Worm (Caenorhabditis elegans) whole organism, young adult: ENCODE results near the gene lin-37.

ENCODE experiments used
- B0261.1 ChIP-seq: sonication (generic microtip); optimal IDR thresholded peaks from 2 replicates; lab custom pipeline; 2016; ENCODE audit warnings: mild to moderate bottlenecking, missing genetic modification characterization, moderate library complexity, missing compliant biosample characterization
- C06A6.2 ChIP-seq: fragments of 200-800 bp; sonication (Bioruptor generic); conservative IDR thresholded peaks from 2 replicates; pipeline ENCODE4 v1.3.6; 2022; ENCODE audit warnings: missing genetic modification characterization, missing compliant biosample characterization
- F10E7.11 ChIP-seq: sonication (generic microtip); optimal IDR thresholded peaks from 2 replicates; lab custom pipeline; 2017; ENCODE audit warnings: mild to moderate bottlenecking, missing genetic modification characterization, moderate library complexity, missing compliant biosample characterization
- F22D6.2 ChIP-seq: sonication (generic microtip); optimal IDR thresholded peaks from 2 replicates; lab custom pipeline; 2016; ENCODE audit warnings: mild to moderate bottlenecking, missing genetic modification characterization, missing compliant biosample characterization
- F37B4.10 ChIP-seq: fragments of 200-800 bp; sonication (Bioruptor generic); IDR thresholded peaks from 2 replicates; pipeline ENCODE4 v1.3.6; 2022; ENCODE audit warnings: missing genetic modification characterization, missing compliant biosample characterization
- F49E8.2 ChIP-seq: sonication (generic microtip); optimal IDR thresholded peaks from 3 replicates; lab custom pipeline; 2017; ENCODE audit warnings: missing genetic modification characterization, mild to moderate bottlenecking, missing compliant biosample characterization, antibody characterized with exemption, moderate library complexity; ENCODE audit not compliant: insufficient read depth
- Y56A3A.18 ChIP-seq: fragments of 200-800 bp; sonication (Bioruptor generic); IDR thresholded peaks from 2 replicates; pipeline ENCODE4 v1.3.6; 2022; ENCODE audit warnings: missing genetic modification reagents, missing genetic modification characterization, missing compliant biosample characterization
- ZK185.1 ChIP-seq: sonication (generic microtip); optimal IDR thresholded peaks from 2 replicates; lab custom pipeline; 2016; ENCODE audit warnings: mild to moderate bottlenecking, missing genetic modification characterization, missing compliant biosample characterization; ENCODE audit not compliant: poor library complexity, severe bottlenecking
- akir-1 ChIP-seq: fragments of 200-800 bp; sonication (Bioruptor generic); optimal IDR thresholded peaks from 2 replicates; lab custom pipeline; 2018; ENCODE audit warnings: mild to moderate bottlenecking, missing genetic modification characterization, moderate library complexity, missing compliant biosample characterization
- aptf-2 ChIP-seq: fragments of 200-800 bp; sonication (Bioruptor generic); conservative IDR thresholded peaks from 2 replicates; pipeline ENCODE4 v1.3.6; 2022; ENCODE audit warnings: missing genetic modification reagents, missing genetic modification characterization, missing compliant biosample characterization
- aptf-3 ChIP-seq: fragments of 200-800 bp; sonication (Bioruptor generic); IDR thresholded peaks from 2 replicates; pipeline ENCODE4 v1.3.6; 2022; ENCODE audit warnings: missing genetic modification characterization, missing compliant biosample characterization
- atf-7 ChIP-seq: sonication (generic microtip); optimal IDR thresholded peaks from 2 replicates; lab custom pipeline; 2017; ENCODE audit warnings: mild to moderate bottlenecking, missing genetic modification characterization, missing compliant biosample characterization
- attf-5 ChIP-seq: fragments of 200-800 bp; sonication (Bioruptor generic); optimal IDR thresholded peaks from 2 replicates; lab custom pipeline; 2018; ENCODE audit warnings: mild to moderate bottlenecking, missing genetic modification characterization, missing compliant biosample characterization
- ceh-100 ChIP-seq: fragments of 200-800 bp; sonication (Bioruptor generic); IDR thresholded peaks from 2 replicates; pipeline ENCODE4 v1.3.6; 2022; ENCODE audit warnings: missing genetic modification reagents, missing genetic modification characterization, missing compliant biosample characterization
- ceh-27 ChIP-seq: fragments of 200-800 bp; sonication (Bioruptor generic); optimal IDR thresholded peaks from 2 replicates; lab custom pipeline; 2018; ENCODE audit warnings: mild to moderate bottlenecking, missing genetic modification characterization, moderate library complexity, missing compliant biosample characterization
- ceh-40 ChIP-seq: fragments of 200-800 bp; sonication (Bioruptor generic); IDR thresholded peaks from 2 replicates; pipeline ENCODE4 v1.3.6; 2022; ENCODE audit warnings: missing genetic modification characterization, missing compliant biosample characterization
- ceh-79 ChIP-seq: sonication (generic microtip); optimal IDR thresholded peaks from 2 replicates; lab custom pipeline; 2017; ENCODE audit warnings: mild to moderate bottlenecking, missing genetic modification characterization, missing compliant biosample characterization
- ceh-91 ChIP-seq: fragments of 200-800 bp; sonication (Bioruptor generic); IDR thresholded peaks from 2 replicates; pipeline ENCODE4 v1.3.6; 2022; ENCODE audit warnings: missing genetic modification reagents, missing genetic modification characterization, missing compliant biosample characterization
- dpl-1 ChIP-seq: fragments of 150-350 bp; optimal IDR thresholded peaks from 2 replicates; lab custom pipeline; 2014; ENCODE audit warnings: missing biosample characterization, missing genetic modification reagents, missing genetic modification characterization
- egl-18 ChIP-seq: fragments of 200-800 bp; sonication (Bioruptor generic); IDR thresholded peaks from 2 replicates; pipeline ENCODE4 v1.3.6; 2022; ENCODE audit warnings: missing genetic modification reagents, missing genetic modification characterization, missing compliant biosample characterization
- egl-44 ChIP-seq: fragments of 200-800 bp; sonication (Bioruptor generic); IDR thresholded peaks from 2 replicates; pipeline ENCODE4 v1.3.6; 2022; ENCODE audit warnings: missing genetic modification reagents, missing genetic modification characterization, missing compliant biosample characterization
- him-1 ChIP-seq: sonication (generic microtip); optimal IDR thresholded peaks from 2 replicates; lab custom pipeline; 2016; ENCODE audit warnings: missing genotype, missing genetic modification reagents, missing genetic modification characterization, missing compliant biosample characterization
- hlh-12 ChIP-seq: sonication (generic microtip); optimal IDR thresholded peaks from 2 replicates; lab custom pipeline; 2016; ENCODE audit warnings: missing genetic modification characterization, missing compliant biosample characterization
- hlh-26 ChIP-seq: fragments of 200-800 bp; sonication (Bioruptor generic); conservative IDR thresholded peaks from 2 replicates; pipeline ENCODE4 v1.3.6; 2022; ENCODE audit warnings: missing genetic modification reagents, missing genetic modification characterization, missing compliant biosample characterization
- hmg-1.2 ChIP-seq: fragments of 200-800 bp; sonication (Bioruptor generic); IDR thresholded peaks from 2 replicates; pipeline ENCODE4 v1.3.6; 2022; ENCODE audit warnings: missing genetic modification reagents, missing genetic modification characterization, missing compliant biosample characterization
- let-526 ChIP-seq: fragments of 200-800 bp; sonication (Bioruptor generic); IDR thresholded peaks from 2 replicates; pipeline ENCODE4 v1.3.6; 2022; ENCODE audit warnings: missing genetic modification reagents, missing genetic modification characterization, missing compliant biosample characterization
- lin-54 ChIP-seq: fragments of 200-800 bp; sonication (Bioruptor generic); optimal IDR thresholded peaks from 2 replicates; lab custom pipeline; 2018; ENCODE audit warnings: mild to moderate bottlenecking, missing genetic modification characterization, missing compliant biosample characterization
- lir-1 ChIP-seq: fragments of 200-800 bp; sonication (Bioruptor generic); conservative IDR thresholded peaks from 2 replicates; pipeline ENCODE4 v1.3.6; 2022; ENCODE audit warnings: missing genetic modification reagents, missing genetic modification characterization, missing compliant biosample characterization
- lsl-1 ChIP-seq: fragments of 200-800 bp; sonication (Bioruptor generic); optimal IDR thresholded peaks from 2 replicates; lab custom pipeline; 2018; ENCODE audit warnings: mild to moderate bottlenecking, missing genetic modification characterization, moderate library complexity, missing compliant biosample characterization
- madf-3 ChIP-seq: fragments of 200-800 bp; sonication (Bioruptor generic); IDR thresholded peaks from 2 replicates; pipeline ENCODE4 v1.3.6; 2022; ENCODE audit warnings: missing genetic modification reagents, missing genetic modification characterization, missing compliant biosample characterization
- madf-6 ChIP-seq: fragments of 200-800 bp; sonication (Bioruptor generic); IDR thresholded peaks from 2 replicates; pipeline ENCODE4 v1.3.6; 2022; ENCODE audit warnings: missing genetic modification reagents, missing genetic modification characterization, missing compliant biosample characterization
- mel-28 ChIP-seq: sonication (generic microtip); optimal IDR thresholded peaks from 2 replicates; lab custom pipeline; 2016; ENCODE audit warnings: borderline replicate concordance, mild to moderate bottlenecking, missing genetic modification characterization, missing compliant biosample characterization
- nfya-2 ChIP-seq: fragments of 200-800 bp; sonication (Bioruptor generic); IDR thresholded peaks from 2 replicates; pipeline ENCODE4 v1.3.6; 2022; ENCODE audit warnings: missing genetic modification reagents, missing genetic modification characterization, missing compliant biosample characterization
- nhr-120 ChIP-seq: fragments of 200-800 bp; sonication (Bioruptor generic); IDR thresholded peaks from 2 replicates; pipeline ENCODE4 v1.3.6; 2022; ENCODE audit warnings: missing genetic modification characterization, missing compliant biosample characterization
- nhr-179 ChIP-seq: sonication (generic microtip); optimal IDR thresholded peaks from 2 replicates; lab custom pipeline; 2016; ENCODE audit warnings: mild to moderate bottlenecking, missing genetic modification characterization, missing compliant biosample characterization
- pbrm-1 ChIP-seq: fragments of 200-800 bp; sonication (Bioruptor generic); IDR thresholded peaks from 2 replicates; pipeline ENCODE4 v1.3.6; 2022; ENCODE audit warnings: missing genetic modification reagents, missing genetic modification characterization, missing compliant biosample characterization
- rcor-1 ChIP-seq: fragments of 200-800 bp; sonication (Bioruptor generic); IDR thresholded peaks from 2 replicates; pipeline ENCODE4 v1.3.6; 2022; ENCODE audit warnings: missing genetic modification reagents, missing genetic modification characterization, missing compliant biosample characterization
- rec-8 ChIP-seq, 2 experiments: sonication (generic microtip); optimal IDR thresholded peaks; 2 replicates each; lab custom pipeline; 2016; ENCODE audit warnings: mild to moderate bottlenecking in 2 of 2, missing genetic modification characterization in 2 of 2, missing genetic modification reagents in 2 of 2, missing genotype in 2 of 2, missing biosample characterization in 1 of 2, missing compliant biosample characterization in 1 of 2, moderate library complexity in 1 of 2
- repo-1 ChIP-seq: sonication (generic microtip); optimal IDR thresholded peaks from 2 replicates; lab custom pipeline; 2017; ENCODE audit warnings: mild to moderate bottlenecking, missing genetic modification characterization, missing compliant biosample characterization
- rpc-1 ChIP-seq, 2 experiments: fragments of 150-350 bp in 1 of 2; sonication (generic microtip) in 1 of 2; optimal IDR thresholded peaks; 2 replicates each; lab custom pipeline; 2014 to 2018; ENCODE audit warnings: missing biosample characterization in 1 of 2, missing genetic modification characterization in 1 of 2, missing genetic modification reagents in 1 of 2, missing genotype in 1 of 2
- sdz-38 ChIP-seq: sonication (generic microtip); optimal IDR thresholded peaks from 2 replicates; lab custom pipeline; 2016; ENCODE audit warnings: missing genotype, missing genetic modification characterization, missing compliant biosample characterization
- sea-2 ChIP-seq: fragments of 200-800 bp; sonication (Bioruptor generic); IDR thresholded peaks from 2 replicates; pipeline ENCODE4 v1.3.6; 2022; ENCODE audit warnings: missing genetic modification characterization, missing compliant biosample characterization
- snpc-1.1 ChIP-seq: sonication (generic microtip); optimal IDR thresholded peaks from 2 replicates; lab custom pipeline; 2017; ENCODE audit warnings: missing genetic modification characterization, mild to moderate bottlenecking, missing compliant biosample characterization, antibody characterized with exemption, moderate library complexity, missing genotype, missing genetic modification reagents; ENCODE audit not compliant: insufficient read depth
- snpc-3.4 ChIP-seq: sonication (generic microtip); optimal IDR thresholded peaks from 2 replicates; lab custom pipeline; 2017; ENCODE audit warnings: missing genetic modification characterization, mild to moderate bottlenecking, missing compliant biosample characterization, antibody characterized with exemption, moderate library complexity, missing genotype, missing genetic modification reagents
- sptf-2 ChIP-seq: fragments of 200-800 bp; sonication (Bioruptor generic); optimal IDR thresholded peaks from 2 replicates; lab custom pipeline; 2018; ENCODE audit warnings: mild to moderate bottlenecking, missing genetic modification characterization, missing compliant biosample characterization
- tlf-1 ChIP-seq: fragments of 200-800 bp; sonication (Bioruptor generic); optimal IDR thresholded peaks from 2 replicates; lab custom pipeline; 2018; ENCODE audit warnings: mild to moderate bottlenecking, missing genetic modification characterization, missing compliant biosample characterization
- ztf-25 ChIP-seq: fragments of 200-800 bp; sonication (Bioruptor generic); IDR thresholded peaks from 2 replicates; pipeline ENCODE4 v1.3.6; 2022; ENCODE audit warnings: missing genetic modification reagents, missing genetic modification characterization, missing compliant biosample characterization
- ztf-6 ChIP-seq: fragments of 200-800 bp; sonication (Bioruptor generic); IDR thresholded peaks from 2 replicates; pipeline ENCODE4 v1.3.6; 2022; ENCODE audit warnings: missing genetic modification reagents, missing genetic modification characterization, missing compliant biosample characterization

Gene lin-37

DNA sequence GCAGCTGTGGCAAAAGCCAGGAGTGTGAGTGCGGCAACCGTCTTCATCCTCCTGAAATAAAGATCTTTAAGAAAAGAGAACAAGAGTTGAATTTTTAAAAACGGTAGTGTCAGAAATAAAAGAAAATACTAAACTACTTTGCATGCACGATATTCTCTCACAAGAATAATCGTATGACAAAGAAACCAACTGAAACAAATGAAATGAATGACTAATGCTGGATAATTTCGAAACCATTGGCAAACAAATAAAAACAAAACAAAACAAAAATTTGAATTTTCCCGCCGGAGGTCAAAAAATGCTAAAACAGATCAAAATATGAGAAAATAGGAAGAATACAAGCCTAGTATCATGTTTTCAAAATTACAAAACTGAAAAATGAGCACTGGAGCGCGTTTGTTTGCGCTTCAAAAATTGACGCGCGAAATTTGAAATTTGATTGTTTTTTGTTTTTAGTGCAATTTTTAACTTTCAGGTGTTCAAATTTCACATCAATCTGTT lies 31.6 kb upstream of the lin-37 start, which contains the start of gene cpg-2 (continued):
- TF ChIP-seq hlh-12 (tag; lab: Kevin White, UChicago) (no peak), let-526 (GFP tag; lab: Robert Waterston, UW) (no peak), F49E8.2 (tag; lab: Kevin White, UChicago) (peak; percentile 95), C06A6.2 (no peak), repo-1 (tag; lab: Kevin White, UChicago) (no peak), snpc-3.4 (tag; lab: Kevin White, UChicago) (peak; percentile 96), ceh-100 (GFP tag; lab: Robert Waterston, UW) (no peak), F37B4.10 (no peak), rec-8 (tag; optimal IDR thresholded peaks at IDR 0.05; lab: Kevin White, UChicago) (no peak), aptf-2 (GFP tag; lab: Robert Waterston, UW) (no peak), F10E7.11 (no peak), ceh-91 (GFP tag; lab: Robert Waterston, UW) (peak; percentile 98), aptf-3 (no peak), Y56A3A.18 (GFP tag; lab: Robert Waterston, UW) (no peak), egl-18 (GFP tag; lab: Robert Waterston, UW) (no peak), mel-28 (no peak), rpc-1 (optimal IDR thresholded peaks at IDR 0.05; lab: Kevin White, UChicago) (no peak), rpc-1 (tag; optimal IDR thresholded peaks at IDR 0.05; lab: Kevin White, UChicago) (no peak), ztf-25 (no peak), B0261.1 (no peak), rcor-1 (GFP tag; lab: Robert Waterston, UW) (peak; percentile 91), sdz-38 (tag; lab: Kevin White, UChicago) (no peak), snpc-1.1 (tag; lab: Kevin White, UChicago) (peak; percentile 82), ceh-27 (GFP tag; lab: Kevin White, UChicago) (no peak), lsl-1 (GFP tag; lab: Kevin White, UChicago) (peak; percentile 88), sptf-2 (GFP tag; lab: Kevin White, UChicago) (no peak), madf-3 (peak; percentile 91), nfya-2 (GFP tag; lab: Robert Waterston, UW) (no peak), ceh-40 (GFP tag; lab: Robert Waterston, UW) (no peak), tlf-1 (GFP tag; lab: Kevin White, UChicago) (peak; percentile 90), akir-1 (GFP tag; lab: Kevin White, UChicago) (no peak), him-1 (tag; lab: Kevin White, UChicago) (peak; percentile 62), pbrm-1 (GFP tag; lab: Robert Waterston, UW) (peak; percentile 27; the same call in 1 of the 2 replicates), lir-1 (GFP tag; lab: Robert Waterston, UW) (peak; percentile 76), ZK185.1 (tag; lab: Kevin White, UChicago) (no peak), atf-7 (tag; lab: Kevin White, UChicago) (no peak), nhr-120 (GFP tag; lab: Robert Waterston, UW) (no peak), F22D6.2 (tag; lab: Kevin White, UChicago) (no peak), madf-6 (GFP tag; lab: Robert Waterston, UW) (peak; percentile 100), sea-2 (GFP tag; lab: Robert Waterston, UW) (no peak), ceh-79 (tag; lab: Kevin White, UChicago) (no peak), lin-54 (GFP tag; lab: Kevin White, UChicago) (peak; percentile 96), hlh-26 (no peak), dpl-1 (peak; percentile 95), attf-5 (GFP tag; lab: Kevin White, UChicago) (no peak), hmg-1.2 (GFP tag; lab: Robert Waterston, UW) (peak; percentile 66), nhr-179 (no peak), ztf-6 (GFP tag; lab: Robert Waterston, UW) (no peak), egl-44 (GFP tag; lab: Robert Waterston, UW) (no peak)
